Worm (Caenorhabditis elegans) whole organism, L4 larva: ENCODE measurements around the gene W05B10.4.

Experiments used
- F37D6.2 ChIP-seq: sonication (generic microtip); optimal IDR thresholded peaks from 2 replicates; lab custom pipeline; 2016; ENCODE audit warnings: mild to moderate bottlenecking, missing genetic modification characterization, missing compliant biosample characterization
- R02D3.7 ChIP-seq: fragments of 150-350 bp; sonication (generic microtip); optimal IDR thresholded peaks from 3 replicates; lab custom pipeline; 2014; ENCODE audit warnings: missing biosample characterization, missing genetic modification characterization
- T20F7.1 ChIP-seq: fragments of 200-800 bp; sonication (Bioruptor generic); optimal IDR thresholded peaks from 2 replicates; lab custom pipeline; 2018; ENCODE audit warnings: mild to moderate bottlenecking, missing genetic modification characterization, missing compliant biosample characterization
- T26A8.4 ChIP-seq: fragments of 200-800 bp; sonication (Bioruptor generic); IDR thresholded peaks from 2 replicates; pipeline ENCODE4 v1.3.6; 2022; ENCODE audit warnings: missing genetic modification characterization, missing compliant biosample characterization
- Y105C5A.15 ChIP-seq: fragments of 200-800 bp; sonication (Bioruptor generic); IDR thresholded peaks from 2 replicates; pipeline ENCODE4 v1.3.6; 2022; ENCODE audit warnings: missing genetic modification characterization, missing compliant biosample characterization
- Y48G9A.11 ChIP-seq: fragments of 200-800 bp; sonication (Bioruptor generic); IDR thresholded peaks from 2 replicates; pipeline ENCODE4 v1.3.6; 2022; ENCODE audit warnings: missing genetic modification reagents, missing genetic modification characterization, missing compliant biosample characterization
- Y5F2A.4 ChIP-seq: fragments of 200-800 bp; sonication (Bioruptor generic); optimal IDR thresholded peaks from 2 replicates; lab custom pipeline; 2018; ENCODE audit warnings: mild to moderate bottlenecking, missing genetic modification characterization, missing compliant biosample characterization
- ZK546.5 ChIP-seq, 2 experiments: sonication (generic microtip); optimal IDR thresholded peaks; 2 replicates each; lab custom pipeline; 2017; ENCODE audit warnings: missing biosample characterization in 2 of 2, missing genetic modification characterization in 2 of 2
- aha-1 ChIP-seq: fragments of 150-350 bp; peaks from one replicate; lab custom pipeline; 2014; ENCODE audit warnings: missing biosample characterization, missing genetic modification characterization
- ceh-20 ChIP-seq: fragments of 200-800 bp; sonication (Bioruptor generic); IDR thresholded peaks from 2 replicates; pipeline ENCODE4 v1.3.6; 2022; ENCODE audit warnings: missing genetic modification reagents, missing genetic modification characterization, missing compliant biosample characterization
- ceh-28 ChIP-seq: fragments of 150-350 bp; optimal IDR thresholded peaks from 2 replicates; lab custom pipeline; 2014; ENCODE audit warnings: missing biosample characterization, missing genetic modification reagents, missing genetic modification characterization
- ceh-62 ChIP-seq: sonication (generic microtip); optimal IDR thresholded peaks from 2 replicates; lab custom pipeline; 2017; ENCODE audit warnings: missing biosample characterization, missing genetic modification characterization
- ceh-82 ChIP-seq: sonication (generic microtip); optimal IDR thresholded peaks from 2 replicates; lab custom pipeline; 2017; ENCODE audit warnings: missing biosample characterization, missing genetic modification characterization
- ces-1 ChIP-seq: fragments of 150-350 bp; sonication (generic microtip); optimal IDR thresholded peaks from 4 replicates; lab custom pipeline; 2014; ENCODE audit warnings: missing biosample characterization, missing genetic modification reagents, missing genetic modification characterization
- daf-16 ChIP-seq, 3 experiments: sonication (generic microtip); optimal IDR thresholded peaks; 2 replicates each; lab custom pipeline; 2016 to 2017; ENCODE audit warnings: missing genetic modification characterization in 3 of 3, missing genetic modification reagents in 3 of 3, mild to moderate bottlenecking in 2 of 3, missing compliant biosample characterization in 2 of 3, missing biosample characterization in 1 of 3, moderate library complexity in 1 of 3
- daf-19 ChIP-seq: fragments of 200-800 bp; sonication (Bioruptor generic); conservative IDR thresholded peaks from 2 replicates; pipeline ENCODE4 v1.3.6; 2022; ENCODE audit warnings: missing genetic modification characterization, missing compliant biosample characterization
- dmd-8 ChIP-seq: fragments of 200-800 bp; sonication (Bioruptor generic); IDR thresholded peaks from 2 replicates; pipeline ENCODE4 v1.3.6; 2022; ENCODE audit warnings: missing genetic modification characterization, missing compliant biosample characterization
- dmd-9 ChIP-seq: fragments of 200-800 bp; sonication (Bioruptor generic); IDR thresholded peaks from 2 replicates; pipeline ENCODE4 v1.3.6; 2022; ENCODE audit warnings: missing genetic modification reagents, missing genetic modification characterization, missing compliant biosample characterization
- dpl-1 ChIP-seq: fragments of 150-350 bp; optimal IDR thresholded peaks from 2 replicates; lab custom pipeline; 2014; ENCODE audit warnings: missing biosample characterization, missing genetic modification reagents, missing genetic modification characterization
- dve-1 ChIP-seq: sonication (generic microtip); optimal IDR thresholded peaks from 2 replicates; lab custom pipeline; 2017; ENCODE audit warnings: antibody characterized with exemption, mild to moderate bottlenecking, missing genetic modification characterization, missing compliant biosample characterization; ENCODE audit not compliant: insufficient read depth
- fkh-10 ChIP-seq: fragments of 150-350 bp; optimal IDR thresholded peaks from 2 replicates; lab custom pipeline; 2014; ENCODE audit warnings: missing biosample characterization, missing genetic modification reagents, missing genetic modification characterization
- fos-1 ChIP-seq: fragments of 150-350 bp; optimal IDR thresholded peaks from 2 replicates; lab custom pipeline; 2014; ENCODE audit warnings: missing biosample characterization, missing genetic modification characterization
- hlh-11 ChIP-seq: fragments of 200-800 bp; sonication (Bioruptor generic); optimal IDR thresholded peaks from 2 replicates; lab custom pipeline; 2018; ENCODE audit warnings: mild to moderate bottlenecking, missing genetic modification characterization, missing compliant biosample characterization
- hmg-1.1 ChIP-seq: fragments of 200-800 bp; sonication (Bioruptor generic); IDR thresholded peaks from 2 replicates; pipeline ENCODE4 v1.3.6; 2022; ENCODE audit warnings: missing genetic modification reagents, missing genetic modification characterization, missing compliant biosample characterization
- lim-7 ChIP-seq: fragments of 200-800 bp; sonication (Bioruptor generic); IDR thresholded peaks from 2 replicates; pipeline ENCODE4 v1.3.6; 2022; ENCODE audit warnings: missing genetic modification characterization, missing compliant biosample characterization
- lin-1 ChIP-seq: fragments of 200-800 bp; sonication (Bioruptor generic); IDR thresholded peaks from 2 replicates; pipeline ENCODE4 v1.3.6; 2022; ENCODE audit warnings: missing genetic modification reagents, missing genetic modification characterization, missing compliant biosample characterization
- lin-13 ChIP-seq: fragments of 150-350 bp; optimal IDR thresholded peaks from 2 replicates; lab custom pipeline; 2014; ENCODE audit warnings: missing biosample characterization, missing genetic modification reagents, missing genetic modification characterization
- lin-15B ChIP-seq: fragments of 150-350 bp; sonication (generic microtip); optimal IDR thresholded peaks from 3 replicates; lab custom pipeline; 2014; ENCODE audit warnings: missing biosample characterization, missing genetic modification characterization
- lin-38 ChIP-seq: fragments of 200-800 bp; sonication (Bioruptor generic); IDR thresholded peaks from 2 replicates; pipeline ENCODE4 v1.3.6; 2022; ENCODE audit warnings: missing genetic modification reagents, missing genetic modification characterization, missing compliant biosample characterization
- lin-39 ChIP-seq: fragments of 150-350 bp; optimal IDR thresholded peaks from 2 replicates; lab custom pipeline; 2014; ENCODE audit warnings: missing biosample characterization, missing genetic modification reagents, missing genetic modification characterization
- lir-3 ChIP-seq: sonication (generic microtip); optimal IDR thresholded peaks from 2 replicates; lab custom pipeline; 2016; ENCODE audit warnings: mild to moderate bottlenecking, missing genetic modification characterization, missing compliant biosample characterization
- mdl-1 ChIP-seq, 2 experiments: fragments of 150-350 bp in 1 of 2; sonication (generic microtip) in 1 of 2; optimal IDR thresholded peaks; 2 replicates each; lab custom pipeline; 2014 to 2017; ENCODE audit warnings: missing biosample characterization in 2 of 2, missing genetic modification characterization in 2 of 2
- mes-2 ChIP-seq: sonication (generic microtip); optimal IDR thresholded peaks from 2 replicates; lab custom pipeline; 2016; ENCODE audit warnings: missing genotype, mild to moderate bottlenecking, missing genetic modification characterization, missing compliant biosample characterization; ENCODE audit not compliant: poor library complexity, severe bottlenecking
- mxl-2 ChIP-seq: fragments of 200-800 bp; sonication (Bioruptor generic); conservative IDR thresholded peaks from 2 replicates; pipeline ENCODE4 v1.3.6; 2022; ENCODE audit warnings: missing genetic modification reagents, missing genetic modification characterization, missing compliant biosample characterization
- nhr-10 ChIP-seq: fragments of 150-350 bp; optimal IDR thresholded peaks from 2 replicates; lab custom pipeline; 2014; ENCODE audit warnings: missing biosample characterization, missing genetic modification characterization
- nhr-11 ChIP-seq: fragments of 150-350 bp; optimal IDR thresholded peaks from 2 replicates; lab custom pipeline; 2014; ENCODE audit warnings: missing biosample characterization, missing genetic modification characterization
- nhr-111 ChIP-seq: fragments of 200-800 bp; sonication (Bioruptor generic); optimal IDR thresholded peaks from 2 replicates; lab custom pipeline; 2018; ENCODE audit warnings: mild to moderate bottlenecking, missing genetic modification characterization, missing compliant biosample characterization
- nhr-237 ChIP-seq: sonication (generic microtip); optimal IDR thresholded peaks from 2 replicates; lab custom pipeline; 2017; ENCODE audit warnings: missing biosample characterization, missing genetic modification characterization
- nhr-41 ChIP-seq: fragments of 200-800 bp; sonication (Bioruptor generic); IDR thresholded peaks from 2 replicates; pipeline ENCODE4 v1.3.6; 2022; ENCODE audit warnings: missing genetic modification reagents, missing genetic modification characterization, missing compliant biosample characterization
- nhr-6 ChIP-seq: fragments of 150-350 bp; optimal IDR thresholded peaks from 2 replicates; lab custom pipeline; 2014; ENCODE audit warnings: missing biosample characterization, missing genetic modification characterization
- nhr-77 ChIP-seq: fragments of 150-350 bp; optimal IDR thresholded peaks from 2 replicates; lab custom pipeline; 2014; ENCODE audit warnings: missing biosample characterization, missing genetic modification characterization
- pha-4 ChIP-seq, 2 experiments: fragments of 150-350 bp in 1 of 2; fragments of 200-800 bp in 1 of 2; sonication (Bioruptor generic) in 1 of 2; IDR thresholded peaks in 1 of 2; optimal IDR thresholded peaks in 1 of 2; 2 replicates each; pipeline versions ENCODE4 v1.3.6 to Lab custom; 2014 to 2022; ENCODE audit warnings: missing genetic modification characterization in 2 of 2, missing genetic modification reagents in 2 of 2, missing biosample characterization in 1 of 2, missing compliant biosample characterization in 1 of 2
- php-3 ChIP-seq: fragments of 200-800 bp; sonication (Bioruptor generic); IDR thresholded peaks from 2 replicates; pipeline ENCODE4 v1.3.6; 2022; ENCODE audit warnings: missing genetic modification reagents, missing genetic modification characterization, missing compliant biosample characterization
- pqm-1 ChIP-seq: sonication (generic microtip); optimal IDR thresholded peaks from 2 replicates; lab custom pipeline; 2017; ENCODE audit warnings: missing biosample characterization, missing genetic modification characterization
- snpc-1.2 ChIP-seq: fragments of 200-800 bp; sonication (Bioruptor generic); IDR thresholded peaks from 2 replicates; pipeline ENCODE4 v1.3.6; 2022; ENCODE audit warnings: missing genetic modification reagents, missing genetic modification characterization, missing compliant biosample characterization
- tra-1 ChIP-seq: fragments of 200-800 bp; sonication (Bioruptor generic); IDR thresholded peaks from 2 replicates; pipeline ENCODE4 v1.3.6; 2022; ENCODE audit warnings: missing genetic modification reagents, missing genetic modification characterization, missing compliant biosample characterization
- unc-130 ChIP-seq: sonication (generic microtip); optimal IDR thresholded peaks from 2 replicates; lab custom pipeline; 2016; ENCODE audit warnings: missing genetic modification reagents, missing genetic modification characterization, missing compliant biosample characterization
- unc-39 ChIP-seq: sonication (generic microtip); optimal IDR thresholded peaks from 2 replicates; lab custom pipeline; 2017; ENCODE audit warnings: missing biosample characterization, missing genetic modification characterization
- zag-1 ChIP-seq: fragments of 150-350 bp; optimal IDR thresholded peaks from 2 replicates; lab custom pipeline; 2014; ENCODE audit warnings: missing biosample characterization, missing genetic modification characterization
- zfp-2 ChIP-seq: sonication (generic microtip); optimal IDR thresholded peaks from 2 replicates; lab custom pipeline; 2016; ENCODE audit warnings: mild to moderate bottlenecking, missing genetic modification characterization, missing compliant biosample characterization
- ztf-7 ChIP-seq: fragments of 150-350 bp; optimal IDR thresholded peaks from 2 replicates; lab custom pipeline; 2014; ENCODE audit warnings: missing biosample characterization, missing genetic modification characterization

Gene W05B10.4

DNA sequence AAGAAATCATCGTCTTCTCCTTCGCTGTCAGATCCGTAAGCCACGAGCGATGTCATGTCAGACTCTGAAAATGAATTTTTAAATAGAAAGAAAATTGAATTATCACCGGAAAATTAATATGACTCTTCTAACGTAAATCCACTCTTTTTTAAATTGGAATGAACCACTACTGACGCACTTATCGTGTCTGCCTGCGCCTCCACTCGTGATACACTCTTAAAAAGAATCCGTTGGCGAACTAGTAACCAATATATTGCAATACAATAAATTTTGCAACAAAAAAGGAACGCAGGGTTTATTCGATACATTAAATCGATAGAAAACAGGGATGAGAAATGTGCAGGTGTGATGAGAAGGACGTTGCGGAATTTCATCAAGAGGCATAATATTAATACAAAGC is 8.6 kb upstream of the W05B10.4 start, which contains the start of gene ccch-3 (continued):
- TF ChIP-seq Y105C5A.15 (GFP tag; lab: Robert Waterston, UW) (no peak), T26A8.4 (no peak), dve-1 (tag; lab: Kevin White, UChicago) (peak; percentile 77), fkh-10 (peak; percentile 36), hlh-11 (tag; lab: Kevin White, UChicago) (peak; percentile 50), nhr-41 (no peak), dmd-8 (GFP tag; lab: Robert Waterston, UW) (0 out of 2 replicates have a peak, but pooled peaks have one; percentile 42), daf-19 (GFP tag; lab: Robert Waterston, UW) (0 out of 2 replicates have a peak, but pooled peaks have one; percentile 18), ceh-20 (GFP tag; lab: Robert Waterston, UW) (no peak), lin-38 (GFP tag; lab: Robert Waterston, UW) (peak; percentile 77), tra-1 (GFP tag; lab: Robert Waterston, UW) (no peak), daf-16 (GFP tag; optimal IDR thresholded peaks at IDR 0.05; lab: Kevin White, UChicago) (no peak), daf-16 (tag; optimal IDR thresholded peaks at IDR 0.05; lab: Kevin White, UChicago) (peak; percentile 28), ces-1 (no peak), T20F7.1 (peak; percentile 81), nhr-11 (tag; lab: Kevin White, UChicago) (peak; percentile 51), nhr-77 (tag; lab: Kevin White, UChicago) (peak; percentile 53), lin-39 (no peak), lin-15B (tag; lab: Kevin White, UChicago) (no peak), mxl-2 (GFP tag; lab: Robert Waterston, UW) (no peak), mdl-1 (tag; optimal IDR thresholded peaks at IDR 0.05; lab: Kevin White, UChicago) (peak in 1 of 2 experiments; percentile 7), dpl-1 (peak; percentile 70), nhr-111 (no peak), unc-130 (peak; percentile 18), Y48G9A.11 (no peak; the same call in 1 of the 2 replicates), snpc-1.2 (GFP tag; lab: Robert Waterston, UW) (peak; percentile 63; the same call in 1 of the 2 replicates), ceh-82 (tag; lab: Kevin White, UChicago) (no peak), ceh-28 (tag; lab: Kevin White, UChicago) (no peak), zag-1 (no peak), aha-1 (no peak), F37D6.2 (tag; lab: Kevin White, UChicago) (no peak), ceh-62 (tag; lab: Kevin White, UChicago) (no peak), ztf-7 (tag; lab: Kevin White, UChicago) (no peak), pha-4 (GFP tag; IDR thresholded peaks at IDR 0.05; lab: Robert Waterston, UW) (peak; percentile 65; the same call in 1 of the 2 replicates), pha-4 (tag; optimal IDR thresholded peaks at IDR 0.05; lab: Kevin White, UChicago) (no peak), nhr-10 (tag; lab: Kevin White, UChicago) (no peak), pqm-1 (tag; lab: Kevin White, UChicago) (no peak), php-3 (GFP tag; lab: Robert Waterston, UW) (no peak), lim-7 (GFP tag; lab: Robert Waterston, UW) (no peak), zfp-2 (tag; lab: Kevin White, UChicago) (no peak), lin-1 (no peak), mes-2 (tag; lab: Kevin White, UChicago) (peak; percentile 87), dmd-9 (GFP tag; lab: Robert Waterston, UW) (no peak), unc-39 (tag; lab: Kevin White, UChicago) (no peak), R02D3.7 (tag; lab: Kevin White, UChicago) (no peak), nhr-237 (tag; lab: Kevin White, UChicago) (no peak), ZK546.5 (tag; optimal IDR thresholded peaks at IDR 0.05; lab: Kevin White, UChicago) (no peak), lin-13 (no peak), hmg-1.1 (GFP tag; lab: Robert Waterston, UW) (peak; percentile 52; the same call in 1 of the 2 replicates), fos-1 (no peak), Y5F2A.4 (GFP tag; lab: Kevin White, UChicago) (no peak), nhr-6 (tag; lab: Kevin White, UChicago) (peak; percentile 94), lir-3 (tag; lab: Kevin White, UChicago) (no peak)
